Worm (Caenorhabditis elegans): ENCODE measurements around the gene unc-43.

DNA sequence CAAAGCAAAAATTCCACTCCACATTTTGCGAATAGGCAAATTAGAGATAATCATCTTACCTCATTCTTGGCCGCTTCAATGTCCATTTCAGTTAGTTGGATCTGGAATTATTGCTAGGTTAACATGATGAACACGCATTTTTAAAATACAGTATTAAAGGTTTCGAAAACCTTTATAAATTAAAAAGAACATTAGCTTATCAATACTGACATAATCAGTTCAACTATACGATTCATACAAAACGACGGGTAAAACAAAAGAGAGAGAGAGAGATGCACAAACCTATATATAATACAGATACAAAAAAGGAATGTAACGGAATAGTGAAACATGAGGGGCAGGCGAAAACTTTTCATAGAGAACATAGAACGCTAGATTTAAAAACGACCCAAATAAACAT is 68.5 kb downstream of the unc-43 start, which contains the start of gene thk-1:
- no peak for TF ChIP-seq nhr-23 (tag; optimal IDR thresholded peaks at IDR 0.05)
- no peak for TF ChIP-seq unc-62 (GFP tag; optimal IDR thresholded peaks at IDR 0.05)
- TF ChIP-seq nhr-76 (tag; optimal IDR thresholded peaks at IDR 0.05) = no peak
- no peak for TF ChIP-seq ama-1 (optimal IDR thresholded peaks at IDR 0.05)
- TF ChIP-seq lin-39 (tag; optimal IDR thresholded peaks at IDR 0.05) = no peak
- TF ChIP-seq ZK546.5 (tag; optimal IDR thresholded peaks at IDR 0.05) = no peak
- TF ChIP-seq ceh-82 (tag; optimal IDR thresholded peaks at IDR 0.05) = no peak
- TF ChIP-seq fkh-10 (GFP tag; optimal IDR thresholded peaks at IDR 0.05) = no peak
